Worm (Caenorhabditis elegans) whole organism, midembryonic: ENCODE data around the gene C54D1.7.

Experiments used
- T22C8.4 ChIP-seq: fragments of 200-800 bp; sonication (Bioruptor generic); IDR thresholded peaks from 2 replicates; pipeline ENCODE4 v1.3.6; 2022; ENCODE audit warnings: missing genetic modification characterization, missing compliant biosample characterization
- cog-1 ChIP-seq: sonication (generic microtip); optimal IDR thresholded peaks from 2 replicates; lab custom pipeline; 2016; ENCODE audit warnings: missing genetic modification characterization, missing compliant biosample characterization
- flt-1 ChIP-seq: fragments of 200-800 bp; sonication (Bioruptor generic); IDR thresholded peaks from 2 replicates; pipeline ENCODE4 v1.3.6; 2022; ENCODE audit warnings: missing genetic modification characterization, missing compliant biosample characterization
- klf-2 ChIP-seq: fragments of 200-800 bp; sonication (Bioruptor generic); conservative IDR thresholded peaks from 2 replicates; pipeline ENCODE4 v1.3.6; 2022; ENCODE audit warnings: missing genetic modification reagents, missing genetic modification characterization, missing compliant biosample characterization
- med-1 ChIP-seq: sonication (generic microtip); optimal IDR thresholded peaks from 2 replicates; lab custom pipeline; 2017; ENCODE audit warnings: missing genetic modification characterization, mild to moderate bottlenecking, missing compliant biosample characterization, antibody characterized with exemption, missing genetic modification reagents; ENCODE audit not compliant: insufficient read depth
- ref-1 ChIP-seq: fragments of 200-800 bp; sonication (Bioruptor generic); conservative IDR thresholded peaks from 2 replicates; pipeline ENCODE4 v1.3.6; 2022; ENCODE audit warnings: missing genetic modification reagents, missing genetic modification characterization, missing compliant biosample characterization
- tab-1 ChIP-seq: fragments of 200-800 bp; sonication (Bioruptor generic); IDR thresholded peaks from 2 replicates; pipeline ENCODE4 v1.3.6; 2022; ENCODE audit warnings: missing genetic modification characterization, missing compliant biosample characterization
- ztf-23 ChIP-seq: fragments of 200-800 bp; sonication (Bioruptor generic); IDR thresholded peaks from 2 replicates; pipeline ENCODE4 v1.3.6; 2022; ENCODE audit warnings: missing genetic modification reagents, missing genetic modification characterization, missing compliant biosample characterization
- ztf-29 ChIP-seq: fragments of 200-800 bp; sonication (Bioruptor generic); IDR thresholded peaks from 2 replicates; pipeline ENCODE4 v1.3.6; 2022; ENCODE audit warnings: missing genetic modification reagents, missing genetic modification characterization, missing compliant biosample characterization

C54D1.7 gene

ce11 chrX:7155879-7156278, at the start of gene C54D1.7:
C54D1.7 (minus strand) TSS chrX:7156035.
- TF ChIP-seq med-1 (GFP tag; lab: Kevin White, UChicago) (no peak), ztf-23 (GFP tag; lab: Robert Waterston, UW) (no peak), flt-1 (no peak), ztf-29 (GFP tag; lab: Robert Waterston, UW) (no peak), cog-1 (tag; lab: Kevin White, UChicago) (no peak), T22C8.4 (no peak), klf-2 (GFP tag; lab: Robert Waterston, UW) (no peak), tab-1 (GFP tag; lab: Robert Waterston, UW) (no peak), ref-1 (GFP tag; lab: Robert Waterston, UW) (no peak)

ce11 chrX:7205195-7205594, 49.4 kb upstream of the C54D1.7 start, which contains the start of gene C55B6.5:
C55B6.5 (minus strand) TSS chrX:7205295.
- TF ChIP-seq klf-2 (GFP tag; lab: Robert Waterston, UW), result no peak
- no peak for TF ChIP-seq flt-1
- no peak for TF ChIP-seq ztf-29 (GFP tag; lab: Robert Waterston, UW)
- TF ChIP-seq cog-1 (tag; lab: Kevin White, UChicago), result no peak
- no peak for TF ChIP-seq ref-1 (GFP tag; lab: Robert Waterston, UW)
- no peak for TF ChIP-seq T22C8.4
- TF ChIP-seq med-1 (GFP tag; lab: Kevin White, UChicago), result no peak
- no peak for TF ChIP-seq ztf-23 (GFP tag; lab: Robert Waterston, UW)

- TF ChIP-seq ref-1 (GFP tag; lab: Robert Waterston, UW) (no peak), med-1 (GFP tag; lab: Kevin White, UChicago) (no peak), T22C8.4 (no peak), ztf-23 (GFP tag; lab: Robert Waterston, UW) (no peak), flt-1 (no peak), ztf-29 (GFP tag; lab: Robert Waterston, UW) (no peak), tab-1 (GFP tag; lab: Robert Waterston, UW) (no peak), klf-2 (GFP tag; lab: Robert Waterston, UW) (no peak), cog-1 (tag; lab: Kevin White, UChicago) (no peak)
Measured at ce11 chrX:7204175-7204574, 48.3 kb upstream of the C54D1.7 start.

- TF ChIP-seq flt-1 (no peak), ztf-29 (GFP tag; lab: Robert Waterston, UW) (no peak), tab-1 (GFP tag; lab: Robert Waterston, UW) (no peak), klf-2 (GFP tag; lab: Robert Waterston, UW) (no peak), cog-1 (tag; lab: Kevin White, UChicago) (no peak), med-1 (GFP tag; lab: Kevin White, UChicago) (no peak), T22C8.4 (no peak), ztf-23 (GFP tag; lab: Robert Waterston, UW) (no peak), ref-1 (GFP tag; lab: Robert Waterston, UW) (no peak)
Measured at ce11 chrX:7200475-7200874, 44.6 kb upstream of the C54D1.7 start.

- TF ChIP-seq ztf-29 (GFP tag; lab: Robert Waterston, UW) (no peak), cog-1 (tag; lab: Kevin White, UChicago) (no peak)
Measured at ce11 chrX:7199831-7200414, 44.1 kb upstream of the C54D1.7 start, which contains the start of gene C55B6.1. C55B6.1 (plus strand) TSS chrX:7200364.

- TF ChIP-seq med-1 (GFP tag; lab: Kevin White, UChicago) (no peak), klf-2 (GFP tag; lab: Robert Waterston, UW) (no peak), T22C8.4 (no peak), ref-1 (GFP tag; lab: Robert Waterston, UW) (no peak), flt-1 (no peak), ztf-23 (GFP tag; lab: Robert Waterston, UW) (no peak), tab-1 (GFP tag; lab: Robert Waterston, UW) (no peak), cog-1 (tag; lab: Kevin White, UChicago) (no peak), ztf-29 (GFP tag; lab: Robert Waterston, UW) (no peak)
Measured at ce11 chrX:7193894-7194614, 38.2 kb upstream of the C54D1.7 start, which contains the start of gene dnj-7. dnj-7 (plus strand) TSS chrX:7194564.

ce11 chrX:7191882-7192281, 36.0 kb upstream of the C54D1.7 start, which contains the start of gene C55B6.7:
C55B6.7 (minus strand) TSS chrX:7191982.
- no peak for TF ChIP-seq ref-1 (GFP tag; lab: Robert Waterston, UW)
- no peak for TF ChIP-seq med-1 (GFP tag; lab: Kevin White, UChicago)
- TF ChIP-seq ztf-29 (GFP tag; lab: Robert Waterston, UW), result no peak
- no peak for TF ChIP-seq klf-2 (GFP tag; lab: Robert Waterston, UW)
- TF ChIP-seq tab-1 (GFP tag; lab: Robert Waterston, UW), result no peak
- TF ChIP-seq cog-1 (tag; lab: Kevin White, UChicago), result no peak
- TF ChIP-seq ztf-23 (GFP tag; lab: Robert Waterston, UW), result no peak
- no peak for TF ChIP-seq flt-1
- TF ChIP-seq T22C8.4, result no peak

- TF ChIP-seq ztf-23 (GFP tag; lab: Robert Waterston, UW) (no peak), klf-2 (GFP tag; lab: Robert Waterston, UW) (no peak), cog-1 (tag; lab: Kevin White, UChicago) (no peak)
Measured at ce11 chrX:7187602-7188001, 31.8 kb upstream of the C54D1.7 start, which contains the start of gene C55B6.4. C55B6.4 (minus strand) TSS chrX:7187702.

- TF ChIP-seq ztf-29 (GFP tag; lab: Robert Waterston, UW) (no peak), klf-2 (GFP tag; lab: Robert Waterston, UW) (no peak), flt-1 (no peak), ref-1 (GFP tag; lab: Robert Waterston, UW) (no peak), cog-1 (tag; lab: Kevin White, UChicago) (no peak), ztf-23 (GFP tag; lab: Robert Waterston, UW) (no peak; the same call in 1 of the 2 replicates), T22C8.4 (no peak), med-1 (GFP tag; lab: Kevin White, UChicago) (no peak), tab-1 (GFP tag; lab: Robert Waterston, UW) (no peak)
Measured at ce11 chrX:7181627-7182026, 25.8 kb upstream of the C54D1.7 start.
